Worm (Caenorhabditis elegans) whole organism, L4 larva: ENCODE results near the gene F17C11.11.

Experiments
- ceh-82 ChIP-seq: sonication (generic microtip); optimal IDR thresholded peaks from 2 replicates; lab custom pipeline; 2017; ENCODE audit warnings: missing biosample characterization, missing genetic modification characterization
- daf-16 ChIP-seq, 3 experiments: sonication (generic microtip); optimal IDR thresholded peaks; 2 replicates each; lab custom pipeline; 2016 to 2017; ENCODE audit warnings: missing genetic modification characterization in 3 of 3, missing genetic modification reagents in 3 of 3, mild to moderate bottlenecking in 2 of 3, missing compliant biosample characterization in 2 of 3, missing biosample characterization in 1 of 3, moderate library complexity in 1 of 3
- hif-1 ChIP-seq, 2 experiments: sonication (generic microtip); optimal IDR thresholded peaks; 2 replicates each; lab custom pipeline; 2016 to 2017; ENCODE audit warnings: missing compliant biosample characterization in 2 of 2, missing genetic modification characterization in 2 of 2, missing genetic modification reagents in 2 of 2, missing genotype in 2 of 2, mild to moderate bottlenecking in 1 of 2
- lin-13 ChIP-seq: fragments of 150-350 bp; optimal IDR thresholded peaks from 2 replicates; lab custom pipeline; 2014; ENCODE audit warnings: missing biosample characterization, missing genetic modification reagents, missing genetic modification characterization
- nhr-11 ChIP-seq: fragments of 150-350 bp; optimal IDR thresholded peaks from 2 replicates; lab custom pipeline; 2014; ENCODE audit warnings: missing biosample characterization, missing genetic modification characterization
- pqm-1 ChIP-seq: sonication (generic microtip); optimal IDR thresholded peaks from 2 replicates; lab custom pipeline; 2017; ENCODE audit warnings: missing biosample characterization, missing genetic modification characterization
- unc-39 ChIP-seq: sonication (generic microtip); optimal IDR thresholded peaks from 2 replicates; lab custom pipeline; 2017; ENCODE audit warnings: missing biosample characterization, missing genetic modification characterization
- unc-62 ChIP-seq, 3 experiments: fragments of 150-350 bp in 1 of 3; sonication (generic microtip); optimal IDR thresholded peaks in 2 of 3; peaks in 1 of 3; 1 replicate in 1 of 3; 2 replicates in 2 of 3; lab custom pipeline; 2014 to 2017; ENCODE audit warnings: missing biosample characterization in 3 of 3, missing genetic modification characterization in 3 of 3, missing genetic modification reagents in 3 of 3, missing genotype in 1 of 3

ce11 chrV:10949511-10949910 lies 10.9 kb upstream of the F17C11.11 start, which contains the start of gene col-153:
- TF ChIP-seq unc-39: no peak
- no peak for TF ChIP-seq pqm-1 (tag; lab: Kevin White, UChicago)
- TF ChIP-seq daf-16 (GFP tag; optimal IDR thresholded peaks at IDR 0.05; lab: Kevin White, UChicago): no peak
- TF ChIP-seq daf-16 (tag; optimal IDR thresholded peaks at IDR 0.05; lab: Kevin White, UChicago): no peak
- no peak for TF ChIP-seq hif-1 (tag; optimal IDR thresholded peaks at IDR 0.05; lab: Kevin White, UChicago)
- TF ChIP-seq nhr-11 (tag; lab: Kevin White, UChicago): no peak
- no peak for TF ChIP-seq lin-13
- TF ChIP-seq ceh-82 (tag; lab: Kevin White, UChicago): no peak
- no peak for TF ChIP-seq unc-62 (GFP tag; optimal IDR thresholded peaks at IDR 0.05 in 1 of 2; lab: Kevin White, UChicago)
- no peak for TF ChIP-seq unc-62 (tag; optimal IDR thresholded peaks at IDR 0.05; lab: Kevin White, UChicago)
